Fruit fly (Drosophila melanogaster): ENCODE results near the gene mbo.
A peak's percentile ranks its signal among the peaks of the same experiment; 100 is the strongest.

mbo gene

dm6 chr3R:12727944-12728649, 49.2 kb upstream of the mbo start (continued):
- TF ChIP-seq lab (GFP tag; optimal IDR thresholded peaks at IDR 0.05) (peak; percentile 70), Bgb (GFP tag; IDR thresholded peaks at IDR 0.05; ENCODE audit: partially characterized antibody) (no peak), CG12299 (tag; optimal IDR thresholded peaks at IDR 0.05) (no peak), HmgZ (tag; optimal IDR thresholded peaks at IDR 0.05) (no peak), CG13894 (tag; optimal IDR thresholded peaks at IDR 0.05) (no peak), Mad (GFP tag; optimal IDR thresholded peaks at IDR 0.05) (no peak), zfh1 (GFP tag; IDR thresholded peaks at IDR 0.05) (0 out of 3 replicates have a peak, but pooled peaks have one; percentile 8), H2.0 (GFP tag; IDR thresholded peaks at IDR 0.05) (0 out of 2 replicates have a peak, but pooled peaks have one; percentile 4), CG15269 (tag; optimal IDR thresholded peaks at IDR 0.05) (peak; percentile 49), fd96Cb (tag; optimal IDR thresholded peaks at IDR 0.05) (peak; percentile 10), gsb (GFP tag; IDR thresholded peaks at IDR 0.05) (no peak), Hey (tag; optimal IDR thresholded peaks at IDR 0.05) (no peak), psq (GFP tag; optimal IDR thresholded peaks at IDR 0.05) (no peak), CG10979 (tag; optimal IDR thresholded peaks at IDR 0.05) (no peak), nau (GFP tag; optimal IDR thresholded peaks at IDR 0.05) (no peak), Six4 (GFP tag; optimal IDR thresholded peaks at IDR 0.05) (peak; percentile 10), exex (tag; optimal IDR thresholded peaks at IDR 0.05) (no peak), CG7928 (GFP tag; optimal IDR thresholded peaks at IDR 0.05) (no peak), da (GFP tag; optimal IDR thresholded peaks at IDR 0.05) (no peak), Fer2 (tag; optimal IDR thresholded peaks at IDR 0.05) (no peak), CG7556 (GFP tag; optimal IDR thresholded peaks at IDR 0.05) (peak; percentile 49), Meics (GFP tag; optimal IDR thresholded peaks at IDR 0.05) (peak; percentile 54), CG12769 (tag; optimal IDR thresholded peaks at IDR 0.05) (peak; percentile 57), Elba2 (GFP tag; optimal IDR thresholded peaks at IDR 0.05) (no peak), slou (GFP tag; optimal IDR thresholded peaks at IDR 0.05) (no peak), Oli (tag; optimal IDR thresholded peaks at IDR 0.05) (peak; percentile 46), jigr1 (GFP tag; IDR thresholded peaks at IDR 0.05) (peak; percentile 24; the same call in 1 of the 3 replicates), Rfx (GFP tag; IDR thresholded peaks at IDR 0.05) (peak; percentile 48; the same call in 1 of the 2 replicates), al (GFP tag; IDR thresholded peaks at IDR 0.05) (peak; percentile 17; the same call in 1 of the 2 replicates), CG8388 (GFP tag; optimal IDR thresholded peaks at IDR 0.05) (no peak), CG9437 (GFP tag; optimal IDR thresholded peaks at IDR 0.05) (no peak), CG11560 (tag; IDR thresholded peaks at IDR 0.05) (no peak), HHEX (GFP tag; optimal IDR thresholded peaks at IDR 0.05) (no peak), Hr51 (GFP tag; optimal IDR thresholded peaks at IDR 0.05) (peak in 1 of 2 experiments; percentile 16), CG13424 (tag; optimal IDR thresholded peaks at IDR 0.05) (no peak), CG14860 (GFP tag; IDR thresholded peaks at IDR 0.05; ENCODE audit: partially characterized antibody) (no peak), wdn (GFP tag; IDR thresholded peaks at IDR 0.05) (no peak), CG15514 (GFP tag; optimal IDR thresholded peaks at IDR 0.05) (peak; percentile 33), vvl (GFP tag; IDR thresholded peaks at IDR 0.05) (no peak; the same call in 1 of the 2 replicates), CG9817 (tag; optimal IDR thresholded peaks at IDR 0.05) (no peak), CG42726 (GFP tag; IDR thresholded peaks at IDR 0.05; ENCODE audit: partially characterized antibody) (no peak), CTCF (GFP tag; optimal IDR thresholded peaks at IDR 0.05) (no peak), klu (GFP tag; IDR thresholded peaks at IDR 0.05) (no peak), HLH3B (GFP tag; IDR thresholded peaks at IDR 0.05) (peak; percentile 29; the same call in 1 of the 2 replicates), Ptx1 (GFP tag; IDR thresholded peaks at IDR 0.05) (peak; percentile 49; the same call in 1 of the 2 replicates), CG18619 (GFP tag; optimal IDR thresholded peaks at IDR 0.05) (peak; percentile 21), CG11504 (tag; optimal IDR thresholded peaks at IDR 0.05) (peak; percentile 40), CG13775 (GFP tag; optimal IDR thresholded peaks at IDR 0.05) (no peak), caup (GFP tag; optimal IDR thresholded peaks at IDR 0.05; ENCODE audit: severe bottlenecking) (no peak)
